Worm (Caenorhabditis elegans): ENCODE results near the gene dnc-2.

dnc-2 gene

DNA sequence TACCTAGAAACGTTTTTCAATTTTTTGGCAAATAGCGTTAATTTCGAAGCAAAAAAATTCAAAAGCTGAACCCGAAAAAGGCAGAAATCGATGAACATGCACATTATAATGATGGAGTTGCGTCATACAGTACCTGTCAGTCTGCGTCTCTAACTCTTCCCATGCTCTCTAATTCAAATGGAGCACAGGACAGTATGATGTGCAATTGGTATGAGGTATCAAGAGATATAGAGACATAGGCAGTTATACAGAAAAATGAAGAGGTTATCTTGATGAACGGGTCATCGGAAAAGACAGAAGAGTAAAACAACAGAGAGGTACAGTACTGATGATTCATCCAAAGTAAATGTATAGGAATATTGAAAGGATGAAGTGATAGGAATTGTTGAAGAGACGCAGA lies 24.8 kb downstream of the dnc-2 start:
- no peak for TF ChIP-seq efl-1 (optimal IDR thresholded peaks at IDR 0.05)
- peak in 1 of 2 experiments; percentile 87 for TF ChIP-seq efl-1 (GFP tag; optimal IDR thresholded peaks at IDR 0.05 in 1 of 2)
- TF ChIP-seq unc-62 (GFP tag; optimal IDR thresholded peaks at IDR 0.05): no peak
- no peak for TF ChIP-seq nhr-76 (tag; optimal IDR thresholded peaks at IDR 0.05)

DNA sequence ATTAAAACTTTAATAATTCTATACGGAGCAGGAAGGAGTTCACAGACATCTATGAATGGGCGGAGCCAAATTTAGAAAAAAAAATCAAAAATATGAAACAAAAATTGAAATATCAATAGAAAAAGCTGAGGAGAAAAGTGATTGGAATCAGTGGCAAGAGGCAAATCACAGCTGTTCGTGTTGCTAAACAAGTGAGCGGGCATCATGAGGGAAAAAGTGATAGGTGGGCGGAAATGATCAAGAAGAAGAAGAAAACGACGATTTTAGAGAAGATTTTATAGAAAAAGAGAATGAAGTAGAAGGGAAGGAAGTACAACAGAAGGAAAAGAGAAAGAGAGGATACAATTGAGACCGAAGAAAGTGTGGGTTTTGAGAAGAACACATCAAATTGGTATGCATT lies 26.9 kb downstream of the dnc-2 start:
- TF ChIP-seq blmp-1 (tag; optimal IDR thresholded peaks at IDR 0.05) (peak; percentile 64), lin-15B (tag; optimal IDR thresholded peaks at IDR 0.05) (no peak), elt-2 (tag; optimal IDR thresholded peaks at IDR 0.05) (no peak), ceh-82 (tag; optimal IDR thresholded peaks at IDR 0.05) (no peak), lin-39 (tag; optimal IDR thresholded peaks at IDR 0.05) (no peak), lsy-2 (tag; optimal IDR thresholded peaks at IDR 0.05) (peak in 1 of 2 experiments; percentile 7), sox-4 (tag; optimal IDR thresholded peaks at IDR 0.05) (no peak), lir-3 (tag; optimal IDR thresholded peaks at IDR 0.05; ENCODE audit: poor library complexity) (no peak), lin-14 (GFP tag; optimal IDR thresholded peaks at IDR 0.05) (peak; percentile 74), snu-23 (GFP tag; optimal IDR thresholded peaks at IDR 0.05) (peak; percentile 18), fkh-4 (tag; optimal IDR thresholded peaks at IDR 0.05; ENCODE audit: borderline replicate concordance) (no peak), nhr-71 (tag; optimal IDR thresholded peaks at IDR 0.05) (peak; percentile 30), rnt-1 (tag; optimal IDR thresholded peaks at IDR 0.05) (peak; percentile 37), fkh-10 (GFP tag; optimal IDR thresholded peaks at IDR 0.05) (no peak), unc-130 (tag; optimal IDR thresholded peaks at IDR 0.05) (peak; percentile 27), efl-1 (optimal IDR thresholded peaks at IDR 0.05) (peak in 1 of 2 experiments; percentile 2), efl-1 (GFP tag; optimal IDR thresholded peaks at IDR 0.05 in 1 of 2) (no peak), pqm-1 (tag; optimal IDR thresholded peaks at IDR 0.05) (no peak), lin-13 (GFP tag; optimal IDR thresholded peaks at IDR 0.05) (no peak)

DNA sequence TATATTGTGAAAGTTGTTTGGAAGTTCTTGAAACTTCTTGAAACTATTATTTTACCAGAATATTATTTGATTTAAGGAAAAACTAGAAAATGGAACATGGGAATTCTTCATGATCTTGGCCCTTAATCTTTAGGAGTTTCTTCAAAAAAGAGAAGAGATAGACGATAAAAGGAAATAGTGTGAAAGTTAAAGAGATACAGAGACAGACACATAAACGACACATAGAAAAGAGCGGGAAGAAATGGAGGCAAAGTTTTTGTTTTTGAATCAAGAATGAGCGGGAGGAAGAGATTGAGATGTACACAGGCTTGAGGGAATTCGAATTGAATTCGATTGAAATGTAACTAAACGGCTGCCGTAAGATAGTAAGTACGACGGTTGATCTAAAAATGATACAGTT lies 28.1 kb downstream of the dnc-2 start:
- TF ChIP-seq snu-23 (GFP tag; optimal IDR thresholded peaks at IDR 0.05): peak; percentile 28
- TF ChIP-seq nhr-71 (tag; optimal IDR thresholded peaks at IDR 0.05): peak; percentile 22
- TF ChIP-seq dpl-1 (GFP tag; optimal IDR thresholded peaks at IDR 0.05): peak; percentile 19 to 50 (median 22)
- peak; percentile 4 to 12 for TF ChIP-seq efl-1 (optimal IDR thresholded peaks at IDR 0.05)
- peak in 1 of 2 experiments; percentile 11 for TF ChIP-seq efl-1 (GFP tag; optimal IDR thresholded peaks at IDR 0.05 in 1 of 2)
- peak; percentile 60 for TF ChIP-seq lin-14 (GFP tag; optimal IDR thresholded peaks at IDR 0.05)
- peak in 1 of 2 experiments; percentile 27 for TF ChIP-seq lsy-2 (tag; optimal IDR thresholded peaks at IDR 0.05)
- TF ChIP-seq elt-3 (tag; optimal IDR thresholded peaks at IDR 0.05): no peak
- TF ChIP-seq blmp-1 (tag; optimal IDR thresholded peaks at IDR 0.05): peak; percentile 8
- no peak for TF ChIP-seq nhr-85 (tag)
- TF ChIP-seq ceh-63 (GFP tag; optimal IDR thresholded peaks at IDR 0.05): no peak

ce11 chrIII:5895913-5896312 lies 29.6 kb downstream of the dnc-2 start, which contains the start of gene pxl-1:
Gene pxl-1, minus strand, starts transcription at chrIII:5896013.
- no peak for TF ChIP-seq C16A3.4 (tag; optimal IDR thresholded peaks at IDR 0.05)

DNA sequence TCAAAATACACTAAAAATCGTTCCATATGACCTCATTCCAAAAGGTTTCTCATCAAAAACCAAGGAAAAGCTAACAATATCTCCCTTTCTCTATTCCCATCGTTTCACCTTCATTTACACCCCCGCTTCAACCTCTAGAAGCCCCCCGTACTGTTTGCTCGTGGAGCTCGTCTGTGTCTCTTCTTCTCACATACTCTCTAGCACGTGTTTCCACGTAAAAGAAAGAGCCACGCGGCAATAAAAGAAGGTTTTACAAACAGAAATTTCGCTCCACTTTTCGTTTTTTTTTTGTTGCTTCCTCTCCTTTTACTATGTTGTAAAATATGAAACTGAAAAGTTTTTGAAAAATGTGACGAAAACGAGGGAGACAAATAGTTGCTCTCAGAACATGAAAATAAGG lies 32.6 kb downstream of the dnc-2 start:
- TF ChIP-seq sox-4 (tag; optimal IDR thresholded peaks at IDR 0.05) (no peak), unc-62 (GFP tag; optimal IDR thresholded peaks at IDR 0.05) (no peak), nhr-77 (tag; optimal IDR thresholded peaks at IDR 0.05) (peak; percentile 41), lin-14 (GFP tag; optimal IDR thresholded peaks at IDR 0.05) (peak; percentile 32), efl-1 (optimal IDR thresholded peaks at IDR 0.05) (no peak), efl-1 (GFP tag; optimal IDR thresholded peaks at IDR 0.05 in 1 of 2) (peak in 1 of 2 experiments; percentile 39), mdl-1 (tag; optimal IDR thresholded peaks at IDR 0.05) (peak in 1 of 2 experiments; percentile 21), xbp-1 (tag; optimal IDR thresholded peaks at IDR 0.05) (no peak)

- no peak for TF ChIP-seq mdl-1 (tag; optimal IDR thresholded peaks at IDR 0.05)
- no peak for TF ChIP-seq nhr-28 (tag; optimal IDR thresholded peaks at IDR 0.05)
- TF ChIP-seq mep-1 (tag; optimal IDR thresholded peaks at IDR 0.05): no peak
- no peak for TF ChIP-seq nhr-76 (tag; optimal IDR thresholded peaks at IDR 0.05)
Observed at ce11 chrIII:5888675-5889074, 36.9 kb downstream of the dnc-2 start, which contains the start of gene C28H8.8. Gene C28H8.8, minus strand, starts transcription at chrIII:5888775.

Measured in whole organism, L1 larva.